Fruit fly (Drosophila melanogaster): ENCODE data around the gene FIG4.

DNA sequence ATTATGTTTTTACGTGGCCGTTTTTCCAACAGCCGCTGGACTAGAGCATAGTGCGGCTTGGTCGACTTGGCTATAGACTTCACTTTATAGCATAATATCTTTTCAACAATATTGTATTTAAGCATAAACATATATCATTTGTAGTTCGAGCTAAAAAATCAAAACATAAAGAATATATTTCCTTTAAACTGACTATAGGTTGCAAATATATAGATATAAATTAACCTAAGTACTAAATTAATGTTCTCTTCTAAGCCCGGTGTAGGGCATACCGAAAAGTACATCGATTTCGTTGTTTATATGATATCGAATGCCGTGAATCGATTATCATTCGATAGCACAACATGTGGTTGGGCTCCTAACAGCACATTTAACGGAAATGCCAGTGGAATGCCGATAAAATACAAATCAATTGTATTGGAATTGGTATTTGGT, 16.4 kb upstream of the FIG4 start, which contains the start of gene MFS18:
- TF ChIP-seq pan (optimal IDR thresholded peaks at IDR 0.05) (no peak), CG8478 (optimal IDR thresholded peaks at IDR 0.05) (no peak), psq (optimal IDR thresholded peaks at IDR 0.05) (no peak), usp (GFP tag; optimal IDR thresholded peaks at IDR 0.05) (no peak)

Measured in whole organism.